Worm (Caenorhabditis elegans) whole organism, young adult: Measurements from ENCODE around the gene ife-2.
A peak's percentile ranks its signal among the peaks of the same experiment; 100 is the strongest.

ENCODE experiments used
- D2030.7 ChIP-seq: fragments of 200-800 bp; sonication (Bioruptor generic); IDR thresholded peaks from 2 replicates; pipeline ENCODE4 v1.3.6; 2022; ENCODE audit warnings: missing genetic modification reagents, missing genetic modification characterization, missing compliant biosample characterization
- F22D6.2 ChIP-seq: sonication (generic microtip); optimal IDR thresholded peaks from 2 replicates; lab custom pipeline; 2016; ENCODE audit warnings: mild to moderate bottlenecking, missing genetic modification characterization, missing compliant biosample characterization
- F49E8.2 ChIP-seq: sonication (generic microtip); optimal IDR thresholded peaks from 3 replicates; lab custom pipeline; 2017; ENCODE audit warnings: missing genetic modification characterization, mild to moderate bottlenecking, missing compliant biosample characterization, antibody characterized with exemption, moderate library complexity; ENCODE audit not compliant: insufficient read depth
- F52B5.7 ChIP-seq: sonication (generic microtip); optimal IDR thresholded peaks from 2 replicates; lab custom pipeline; 2016; ENCODE audit warnings: mild to moderate bottlenecking, missing genetic modification characterization, missing compliant biosample characterization
- F55B11.4 ChIP-seq: sonication (generic microtip); optimal IDR thresholded peaks from 2 replicates; lab custom pipeline; 2016; ENCODE audit warnings: missing compliant biosample characterization, missing genetic modification characterization, borderline replicate concordance; ENCODE audit not compliant: insufficient read depth
- F57C9.4 ChIP-seq: sonication (generic microtip); optimal IDR thresholded peaks from 2 replicates; lab custom pipeline; 2017; ENCODE audit warnings: mild to moderate bottlenecking, missing genetic modification characterization, missing compliant biosample characterization
- T07F8.4 ChIP-seq: sonication (generic microtip); optimal IDR thresholded peaks from 2 replicates; lab custom pipeline; 2016; ENCODE audit warnings: mild to moderate bottlenecking, missing genetic modification characterization, moderate library complexity, missing compliant biosample characterization
- Y56A3A.18 ChIP-seq: fragments of 200-800 bp; sonication (Bioruptor generic); IDR thresholded peaks from 2 replicates; pipeline ENCODE4 v1.3.6; 2022; ENCODE audit warnings: missing genetic modification reagents, missing genetic modification characterization, missing compliant biosample characterization
- Y67H2A.10 ChIP-seq: fragments of 200-800 bp; sonication (Bioruptor generic); conservative IDR thresholded peaks from 2 replicates; pipeline ENCODE4 v1.3.6; 2022; ENCODE audit warnings: missing genetic modification reagents, missing genetic modification characterization, missing compliant biosample characterization
- Y79H2A.3 ChIP-seq: fragments of 200-800 bp; sonication (Bioruptor generic); conservative IDR thresholded peaks from 2 replicates; pipeline ENCODE4 v1.3.6; 2022; ENCODE audit warnings: missing genetic modification reagents, missing genetic modification characterization, missing compliant biosample characterization
- aptf-2 ChIP-seq: fragments of 200-800 bp; sonication (Bioruptor generic); conservative IDR thresholded peaks from 2 replicates; pipeline ENCODE4 v1.3.6; 2022; ENCODE audit warnings: missing genetic modification reagents, missing genetic modification characterization, missing compliant biosample characterization
- athp-1 ChIP-seq: sonication (generic microtip); optimal IDR thresholded peaks from 2 replicates; lab custom pipeline; 2017; ENCODE audit warnings: mild to moderate bottlenecking, missing genetic modification characterization, missing compliant biosample characterization
- attf-3 ChIP-seq: fragments of 200-800 bp; sonication (Bioruptor generic); conservative IDR thresholded peaks from 2 replicates; pipeline ENCODE4 v1.3.6; 2022; ENCODE audit warnings: missing genetic modification reagents, missing genetic modification characterization, missing compliant biosample characterization
- attf-5 ChIP-seq: fragments of 200-800 bp; sonication (Bioruptor generic); optimal IDR thresholded peaks from 2 replicates; lab custom pipeline; 2018; ENCODE audit warnings: mild to moderate bottlenecking, missing genetic modification characterization, missing compliant biosample characterization
- attf-6 ChIP-seq: fragments of 200-800 bp; sonication (Bioruptor generic); IDR thresholded peaks from 2 replicates; pipeline ENCODE4 v1.3.6; 2022; ENCODE audit warnings: missing genetic modification reagents, missing genetic modification characterization, missing compliant biosample characterization
- ccch-3 ChIP-seq: fragments of 200-800 bp; sonication (Bioruptor generic); optimal IDR thresholded peaks from 2 replicates; lab custom pipeline; 2018; ENCODE audit warnings: mild to moderate bottlenecking, missing genetic modification characterization, missing compliant biosample characterization
- cebp-2 ChIP-seq: fragments of 200-800 bp; sonication (Bioruptor generic); IDR thresholded peaks from 2 replicates; pipeline ENCODE4 v1.3.6; 2022; ENCODE audit warnings: missing genetic modification characterization, missing compliant biosample characterization
- ceh-91 ChIP-seq: fragments of 200-800 bp; sonication (Bioruptor generic); IDR thresholded peaks from 2 replicates; pipeline ENCODE4 v1.3.6; 2022; ENCODE audit warnings: missing genetic modification reagents, missing genetic modification characterization, missing compliant biosample characterization
- chd-7 ChIP-seq: sonication (generic microtip); optimal IDR thresholded peaks from 2 replicates; lab custom pipeline; 2016; ENCODE audit warnings: mild to moderate bottlenecking, missing genetic modification characterization, moderate library complexity, missing compliant biosample characterization
- efl-1 ChIP-seq: fragments of 150-350 bp; optimal IDR thresholded peaks from 2 replicates; lab custom pipeline; 2014; ENCODE audit warnings: missing biosample characterization, missing genetic modification reagents, missing genetic modification characterization
- egrh-3 ChIP-seq: fragments of 200-800 bp; sonication (Bioruptor generic); IDR thresholded peaks from 2 replicates; pipeline ENCODE4 v1.3.6; 2022; ENCODE audit warnings: missing genetic modification reagents, missing genetic modification characterization, missing compliant biosample characterization
- ekl-4 ChIP-seq: fragments of 200-800 bp; sonication (Bioruptor generic); IDR thresholded peaks from 2 replicates; pipeline ENCODE4 v1.3.6; 2022; ENCODE audit warnings: missing genetic modification reagents, missing genetic modification characterization, missing compliant biosample characterization
- gei-17 ChIP-seq: fragments of 200-800 bp; sonication (Bioruptor generic); optimal IDR thresholded peaks from 2 replicates; lab custom pipeline; 2018; ENCODE audit warnings: mild to moderate bottlenecking, missing genetic modification characterization, missing compliant biosample characterization
- him-1 ChIP-seq: sonication (generic microtip); optimal IDR thresholded peaks from 2 replicates; lab custom pipeline; 2016; ENCODE audit warnings: missing genotype, missing genetic modification reagents, missing genetic modification characterization, missing compliant biosample characterization
- hrde-1 ChIP-seq: sonication (generic microtip); optimal IDR thresholded peaks from 2 replicates; lab custom pipeline; 2016; ENCODE audit warnings: missing genetic modification characterization, mild to moderate bottlenecking, missing compliant biosample characterization, moderate library complexity, missing genotype, missing genetic modification reagents, borderline replicate concordance
- lag-1 ChIP-seq: fragments of 200-800 bp; sonication (Bioruptor generic); IDR thresholded peaks from 2 replicates; pipeline ENCODE4 v1.3.6; 2022; ENCODE audit warnings: missing genetic modification reagents, missing genetic modification characterization, missing compliant biosample characterization
- lin-54 ChIP-seq: fragments of 200-800 bp; sonication (Bioruptor generic); optimal IDR thresholded peaks from 2 replicates; lab custom pipeline; 2018; ENCODE audit warnings: mild to moderate bottlenecking, missing genetic modification characterization, missing compliant biosample characterization
- lsl-1 ChIP-seq: fragments of 200-800 bp; sonication (Bioruptor generic); optimal IDR thresholded peaks from 2 replicates; lab custom pipeline; 2018; ENCODE audit warnings: mild to moderate bottlenecking, missing genetic modification characterization, moderate library complexity, missing compliant biosample characterization
- madf-3 ChIP-seq: fragments of 200-800 bp; sonication (Bioruptor generic); IDR thresholded peaks from 2 replicates; pipeline ENCODE4 v1.3.6; 2022; ENCODE audit warnings: missing genetic modification reagents, missing genetic modification characterization, missing compliant biosample characterization
- mxl-1 ChIP-seq: sonication (generic microtip); optimal IDR thresholded peaks from 2 replicates; lab custom pipeline; 2016; ENCODE audit warnings: missing genetic modification characterization, missing compliant biosample characterization
- nfya-2 ChIP-seq: fragments of 200-800 bp; sonication (Bioruptor generic); IDR thresholded peaks from 2 replicates; pipeline ENCODE4 v1.3.6; 2022; ENCODE audit warnings: missing genetic modification reagents, missing genetic modification characterization, missing compliant biosample characterization
- nhr-27 ChIP-seq: fragments of 200-800 bp; sonication (Bioruptor generic); optimal IDR thresholded peaks from 2 replicates; lab custom pipeline; 2018; ENCODE audit warnings: mild to moderate bottlenecking, missing genetic modification characterization, moderate library complexity, missing compliant biosample characterization
- nhr-80 ChIP-seq: sonication (generic microtip); optimal IDR thresholded peaks from 2 replicates; lab custom pipeline; 2016; ENCODE audit warnings: missing genetic modification characterization, missing compliant biosample characterization
- pha-4 ChIP-seq: fragments of 150-350 bp; sonication (generic microtip); optimal IDR thresholded peaks from 2 replicates; lab custom pipeline; 2014; ENCODE audit warnings: missing biosample characterization, missing genetic modification reagents, missing genetic modification characterization
- rpc-1 ChIP-seq, 2 experiments: fragments of 150-350 bp in 1 of 2; sonication (generic microtip) in 1 of 2; optimal IDR thresholded peaks; 2 replicates each; lab custom pipeline; 2014 to 2018; ENCODE audit warnings: missing biosample characterization in 1 of 2, missing genetic modification characterization in 1 of 2, missing genetic modification reagents in 1 of 2, missing genotype in 1 of 2
- sea-2 ChIP-seq: fragments of 200-800 bp; sonication (Bioruptor generic); IDR thresholded peaks from 2 replicates; pipeline ENCODE4 v1.3.6; 2022; ENCODE audit warnings: missing genetic modification characterization, missing compliant biosample characterization
- snpc-1.1 ChIP-seq: sonication (generic microtip); optimal IDR thresholded peaks from 2 replicates; lab custom pipeline; 2017; ENCODE audit warnings: missing genetic modification characterization, mild to moderate bottlenecking, missing compliant biosample characterization, antibody characterized with exemption, moderate library complexity, missing genotype, missing genetic modification reagents; ENCODE audit not compliant: insufficient read depth
- snpc-4 ChIP-seq, 5 experiments: fragments of 150-350 bp in 1 of 5; sonication (generic microtip) in 4 of 5; optimal IDR thresholded peaks; 2 replicates each; lab custom pipeline; 2014 to 2018; ENCODE audit warnings: missing genetic modification characterization in 5 of 5, missing biosample characterization in 3 of 5, antibody characterized with exemption in 2 of 5, mild to moderate bottlenecking in 2 of 5, missing compliant biosample characterization in 2 of 5, missing genotype in 2 of 5, moderate library complexity in 2 of 5, missing genetic modification reagents in 1 of 5
- sptf-2 ChIP-seq: fragments of 200-800 bp; sonication (Bioruptor generic); optimal IDR thresholded peaks from 2 replicates; lab custom pipeline; 2018; ENCODE audit warnings: mild to moderate bottlenecking, missing genetic modification characterization, missing compliant biosample characterization
- tbx-9 ChIP-seq: sonication (generic microtip); optimal IDR thresholded peaks from 2 replicates; lab custom pipeline; 2016; ENCODE audit warnings: borderline replicate concordance, missing genetic modification characterization, inconsistent platforms, missing compliant biosample characterization
- unc-130 ChIP-seq: sonication (generic microtip); optimal IDR thresholded peaks from 2 replicates; lab custom pipeline; 2016; ENCODE audit warnings: missing genetic modification reagents, missing genetic modification characterization, missing compliant biosample characterization
- zim-3 ChIP-seq: sonication (generic microtip); optimal IDR thresholded peaks from 2 replicates; lab custom pipeline; 2017; ENCODE audit warnings: mild to moderate bottlenecking, missing genetic modification characterization, moderate library complexity, missing compliant biosample characterization
- ztf-22 ChIP-seq: fragments of 200-800 bp; sonication (Bioruptor generic); optimal IDR thresholded peaks from 2 replicates; lab custom pipeline; 2018; ENCODE audit warnings: mild to moderate bottlenecking, missing genetic modification characterization, moderate library complexity, missing compliant biosample characterization
- ztf-26 ChIP-seq: sonication (generic microtip); optimal IDR thresholded peaks from 2 replicates; lab custom pipeline; 2017; ENCODE audit warnings: missing genetic modification characterization, missing compliant biosample characterization
- ztf-6 ChIP-seq: fragments of 200-800 bp; sonication (Bioruptor generic); IDR thresholded peaks from 2 replicates; pipeline ENCODE4 v1.3.6; 2022; ENCODE audit warnings: missing genetic modification reagents, missing genetic modification characterization, missing compliant biosample characterization

ife-2 gene

DNA sequence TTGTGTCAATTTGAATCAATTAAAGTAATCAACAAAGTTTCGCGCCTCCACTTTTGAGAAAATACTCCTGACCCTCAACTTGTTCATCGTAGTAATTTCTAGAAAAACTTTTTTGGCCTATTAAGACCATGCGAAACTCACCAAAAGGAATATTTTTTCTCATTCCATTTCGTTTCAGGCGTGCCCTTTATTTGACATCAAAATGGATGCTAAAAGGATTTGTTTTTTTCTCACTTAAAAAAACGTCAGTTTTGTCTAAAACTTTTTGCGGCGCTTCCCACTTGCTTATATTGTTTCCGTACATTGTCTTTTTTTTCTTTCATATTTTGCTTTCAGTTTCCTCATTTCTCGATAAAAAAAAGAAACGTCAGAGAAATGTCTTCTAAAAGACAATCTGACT, 22.0 kb downstream of the ife-2 start, which contains the start of gene C04E7.5:
C04E7.5 (plus strand) TSS at position 301 of the 400 bp plus-strand sequence.
- TF ChIP-seq pha-4 (tag; lab: Kevin White, UChicago): no peak
- no peak for TF ChIP-seq snpc-1.1
- TF ChIP-seq him-1: no peak
- no peak for TF ChIP-seq madf-3
- TF ChIP-seq F49E8.2 (tag; lab: Kevin White, UChicago): no peak
- TF ChIP-seq hrde-1 (tag; lab: Kevin White, UChicago): no peak
- no peak for TF ChIP-seq F52B5.7 (tag; lab: Kevin White, UChicago)
- no peak for TF ChIP-seq lag-1 (GFP tag; lab: Robert Waterston, UW)
- TF ChIP-seq F22D6.2 (tag; lab: Kevin White, UChicago): no peak
- TF ChIP-seq sptf-2: no peak
- no peak for TF ChIP-seq nfya-2
- no peak for TF ChIP-seq attf-5 (GFP tag; lab: Kevin White, UChicago)
- TF ChIP-seq ccch-3 (GFP tag; lab: Kevin White, UChicago): no peak
- no peak for TF ChIP-seq ztf-22 (GFP tag; lab: Kevin White, UChicago)
- no peak for TF ChIP-seq aptf-2 (GFP tag; lab: Robert Waterston, UW)
- no peak for TF ChIP-seq gei-17
- TF ChIP-seq rpc-1 (optimal IDR thresholded peaks at IDR 0.05; lab: Kevin White, UChicago): no peak
- TF ChIP-seq rpc-1 (tag; optimal IDR thresholded peaks at IDR 0.05; lab: Kevin White, UChicago): no peak
- TF ChIP-seq Y79H2A.3: no peak

- TF ChIP-seq D2030.7 (no peak), Y56A3A.18 (GFP tag; lab: Robert Waterston, UW) (no peak), ztf-6 (GFP tag; lab: Robert Waterston, UW) (no peak), F55B11.4 (tag; lab: Kevin White, UChicago) (no peak), mxl-1 (tag; lab: Kevin White, UChicago) (no peak), cebp-2 (no peak), lsl-1 (GFP tag; lab: Kevin White, UChicago) (no peak), efl-1 (GFP tag; lab: Kevin White, UChicago) (no peak), Y67H2A.10 (no peak), egrh-3 (no peak), T07F8.4 (tag; lab: Kevin White, UChicago) (no peak), snpc-4 (GFP tag; optimal IDR thresholded peaks at IDR 0.05; lab: Kevin White, UChicago) (no peak), snpc-4 (tag; optimal IDR thresholded peaks at IDR 0.05; lab: Kevin White, UChicago) (no peak), lin-54 (GFP tag; lab: Kevin White, UChicago) (no peak)
Observed at ce11 chrX:357792-358191, 24.7 kb downstream of the ife-2 start, which contains the start of gene C04E7.1. TSS of gene C04E7.1 (plus strand) at chrX:358092.

ce11 chrX:353134-353669, 29.3 kb downstream of the ife-2 start, which contains the start of gene sor-3:
TSS of gene sor-3 (plus strand) at chrX:353619.
- no peak for TF ChIP-seq sea-2 (GFP tag; lab: Robert Waterston, UW)
- TF ChIP-seq pha-4 (tag; lab: Kevin White, UChicago): no peak
- peak; percentile 24; the same call in 1 of the 2 replicates for TF ChIP-seq ztf-6 (GFP tag; lab: Robert Waterston, UW)
- TF ChIP-seq nhr-27: no peak
- TF ChIP-seq zim-3 (tag; lab: Kevin White, UChicago): no peak
- peak; percentile 54 for TF ChIP-seq unc-130 (GFP tag; lab: Kevin White, UChicago)
- TF ChIP-seq attf-6 (GFP tag; lab: Robert Waterston, UW): 0 out of 2 replicates have a peak, but pooled peaks have one; percentile 24
- peak; percentile 26 for TF ChIP-seq athp-1 (tag; lab: Kevin White, UChicago)
- no peak for TF ChIP-seq nhr-80
- no peak for TF ChIP-seq ceh-91 (GFP tag; lab: Robert Waterston, UW)
- no peak for TF ChIP-seq efl-1 (GFP tag; lab: Kevin White, UChicago)
- TF ChIP-seq F57C9.4: no peak
- TF ChIP-seq lin-54 (GFP tag; lab: Kevin White, UChicago): no peak
- peak; percentile 67 for TF ChIP-seq ekl-4 (GFP tag; lab: Robert Waterston, UW)
- TF ChIP-seq ztf-26 (tag; lab: Kevin White, UChicago): peak; percentile 39
- peak; percentile 82 for TF ChIP-seq attf-3
- peak; percentile 72 for TF ChIP-seq hrde-1 (tag; lab: Kevin White, UChicago)
- TF ChIP-seq tbx-9 (tag; lab: Kevin White, UChicago): no peak
- TF ChIP-seq attf-5 (GFP tag; lab: Kevin White, UChicago): peak; percentile 69
- peak; percentile 68 for TF ChIP-seq egrh-3
- TF ChIP-seq chd-7 (tag; lab: Kevin White, UChicago): peak; percentile 64
